Worm (Caenorhabditis elegans) whole organism, midembryonic: ENCODE results near the gene F59A6.4.

Experiments used
- T22C8.4 ChIP-seq: fragments of 200-800 bp; sonication (Bioruptor generic); IDR thresholded peaks from 2 replicates; pipeline ENCODE4 v1.3.6; 2022; ENCODE audit warnings: missing genetic modification characterization, missing compliant biosample characterization
- cog-1 ChIP-seq: sonication (generic microtip); optimal IDR thresholded peaks from 2 replicates; lab custom pipeline; 2016; ENCODE audit warnings: missing genetic modification characterization, missing compliant biosample characterization
- flt-1 ChIP-seq: fragments of 200-800 bp; sonication (Bioruptor generic); IDR thresholded peaks from 2 replicates; pipeline ENCODE4 v1.3.6; 2022; ENCODE audit warnings: missing genetic modification characterization, missing compliant biosample characterization
- klf-2 ChIP-seq: fragments of 200-800 bp; sonication (Bioruptor generic); conservative IDR thresholded peaks from 2 replicates; pipeline ENCODE4 v1.3.6; 2022; ENCODE audit warnings: missing genetic modification reagents, missing genetic modification characterization, missing compliant biosample characterization
- med-1 ChIP-seq: sonication (generic microtip); optimal IDR thresholded peaks from 2 replicates; lab custom pipeline; 2017; ENCODE audit warnings: missing genetic modification characterization, mild to moderate bottlenecking, missing compliant biosample characterization, antibody characterized with exemption, missing genetic modification reagents; ENCODE audit not compliant: insufficient read depth
- ref-1 ChIP-seq: fragments of 200-800 bp; sonication (Bioruptor generic); conservative IDR thresholded peaks from 2 replicates; pipeline ENCODE4 v1.3.6; 2022; ENCODE audit warnings: missing genetic modification reagents, missing genetic modification characterization, missing compliant biosample characterization
- tab-1 ChIP-seq: fragments of 200-800 bp; sonication (Bioruptor generic); IDR thresholded peaks from 2 replicates; pipeline ENCODE4 v1.3.6; 2022; ENCODE audit warnings: missing genetic modification characterization, missing compliant biosample characterization
- ztf-23 ChIP-seq: fragments of 200-800 bp; sonication (Bioruptor generic); IDR thresholded peaks from 2 replicates; pipeline ENCODE4 v1.3.6; 2022; ENCODE audit warnings: missing genetic modification reagents, missing genetic modification characterization, missing compliant biosample characterization
- ztf-29 ChIP-seq: fragments of 200-800 bp; sonication (Bioruptor generic); IDR thresholded peaks from 2 replicates; pipeline ENCODE4 v1.3.6; 2022; ENCODE audit warnings: missing genetic modification reagents, missing genetic modification characterization, missing compliant biosample characterization

The F59A6.4 gene

ce11 chrII:5049249-5049648 lies 44.4 kb downstream of the F59A6.4 start:
- TF ChIP-seq cog-1 (tag; lab: Kevin White, UChicago) (no peak), ref-1 (GFP tag; lab: Robert Waterston, UW) (no peak), ztf-23 (GFP tag; lab: Robert Waterston, UW) (no peak), tab-1 (GFP tag; lab: Robert Waterston, UW) (no peak), ztf-29 (GFP tag; lab: Robert Waterston, UW) (no peak), T22C8.4 (GFP tag; lab: Robert Waterston, UW) (no peak), flt-1 (GFP tag; lab: Robert Waterston, UW) (no peak), med-1 (GFP tag; lab: Kevin White, UChicago) (no peak), klf-2 (GFP tag; lab: Robert Waterston, UW) (no peak)

DNA sequence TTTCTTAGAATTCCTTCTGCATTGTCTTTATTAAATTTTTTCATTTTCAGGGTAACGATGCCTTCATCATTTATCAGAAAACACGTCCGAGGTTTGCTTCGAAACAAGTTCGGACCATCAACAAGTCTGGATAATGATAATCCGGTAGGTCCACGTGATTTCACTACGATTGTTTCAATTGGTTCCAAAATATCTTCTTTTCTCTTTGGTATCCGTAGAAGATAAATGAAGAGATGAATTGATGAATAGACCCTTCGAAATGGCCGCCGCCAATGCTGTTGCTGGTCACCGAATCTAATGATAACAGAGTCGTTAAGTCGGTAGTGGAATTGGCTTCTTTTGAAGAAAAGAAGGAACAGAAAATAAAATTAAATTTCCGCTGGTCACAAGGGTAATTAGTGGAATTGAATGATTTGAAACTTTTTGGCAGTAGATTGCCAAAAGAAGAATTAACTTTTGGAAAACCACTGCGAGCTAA lies 45.0 kb downstream of the F59A6.4 start, which contains the start of gene F33G12.6:
Gene F33G12.6 (plus strand): TSS at position 51 of the 478 bp plus-strand sequence.
- TF ChIP-seq ref-1 (GFP tag; lab: Robert Waterston, UW) = no peak
- TF ChIP-seq klf-2 (GFP tag; lab: Robert Waterston, UW) = no peak
- no peak for TF ChIP-seq ztf-29 (GFP tag; lab: Robert Waterston, UW)
- no peak for TF ChIP-seq T22C8.4 (GFP tag; lab: Robert Waterston, UW)
- no peak for TF ChIP-seq flt-1 (GFP tag; lab: Robert Waterston, UW)
- no peak for TF ChIP-seq med-1 (GFP tag; lab: Kevin White, UChicago)
- TF ChIP-seq cog-1 (tag; lab: Kevin White, UChicago) = no peak
- TF ChIP-seq ztf-23 (GFP tag; lab: Robert Waterston, UW) = no peak
- no peak for TF ChIP-seq tab-1 (GFP tag; lab: Robert Waterston, UW)

- TF ChIP-seq ref-1 (GFP tag; lab: Robert Waterston, UW) = no peak
- no peak for TF ChIP-seq ztf-23 (GFP tag; lab: Robert Waterston, UW)
- no peak for TF ChIP-seq tab-1 (GFP tag; lab: Robert Waterston, UW)
- no peak for TF ChIP-seq ztf-29 (GFP tag; lab: Robert Waterston, UW)
- no peak for TF ChIP-seq T22C8.4 (GFP tag; lab: Robert Waterston, UW)
- no peak for TF ChIP-seq med-1 (GFP tag; lab: Kevin White, UChicago)
- no peak for TF ChIP-seq klf-2 (GFP tag; lab: Robert Waterston, UW)
- TF ChIP-seq flt-1 (GFP tag; lab: Robert Waterston, UW) = no peak
- TF ChIP-seq cog-1 (tag; lab: Kevin White, UChicago) = no peak
These were observed 45.9 kb downstream of the F59A6.4 start for ce11 chrII:5050776-5051175.

DNA sequence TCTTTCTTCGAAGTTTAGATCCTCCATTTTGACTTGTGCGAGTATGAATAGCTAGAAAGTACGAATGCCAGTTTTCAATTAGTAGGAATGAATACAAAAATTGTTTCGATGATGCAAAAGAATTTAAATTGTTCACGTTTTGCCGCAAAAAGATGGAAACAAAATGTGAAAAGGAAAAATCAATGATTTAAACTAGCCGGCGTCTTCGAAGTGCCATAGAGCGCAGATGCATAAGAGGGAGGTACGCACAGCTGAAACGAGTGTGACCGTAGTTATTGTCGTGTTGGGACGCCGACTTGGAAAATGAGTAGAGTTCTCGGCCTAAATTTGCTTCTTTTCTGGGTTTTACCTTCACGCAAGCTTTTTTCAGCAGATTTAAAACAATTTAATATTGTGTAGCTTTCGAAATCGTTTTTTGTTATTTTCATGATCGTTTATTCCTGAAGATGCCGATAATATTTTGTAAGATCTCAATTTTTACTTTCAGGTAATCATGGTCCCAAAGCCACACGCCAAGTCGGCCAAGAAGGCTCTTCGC lies 50.3 kb downstream of the F59A6.4 start, which contains the start of the genes ify-1 and rpl-22:
Gene ify-1 (minus strand): TSS at position 51 of the 538 bp plus-strand sequence.
Gene rpl-22 (plus strand): TSS at position 488 of the 538 bp plus-strand sequence.
- TF ChIP-seq flt-1 (GFP tag; lab: Robert Waterston, UW) (peak; percentile 77), ztf-23 (GFP tag; lab: Robert Waterston, UW) (peak; percentile 83), T22C8.4 (GFP tag; lab: Robert Waterston, UW) (peak; percentile 72; the same call in 1 of the 2 replicates), ref-1 (GFP tag; lab: Robert Waterston, UW) (no peak), cog-1 (tag; lab: Kevin White, UChicago) (peak; percentile 65), tab-1 (GFP tag; lab: Robert Waterston, UW) (no peak), ztf-29 (GFP tag; lab: Robert Waterston, UW) (no peak; the same call in 1 of the 2 replicates)

DNA sequence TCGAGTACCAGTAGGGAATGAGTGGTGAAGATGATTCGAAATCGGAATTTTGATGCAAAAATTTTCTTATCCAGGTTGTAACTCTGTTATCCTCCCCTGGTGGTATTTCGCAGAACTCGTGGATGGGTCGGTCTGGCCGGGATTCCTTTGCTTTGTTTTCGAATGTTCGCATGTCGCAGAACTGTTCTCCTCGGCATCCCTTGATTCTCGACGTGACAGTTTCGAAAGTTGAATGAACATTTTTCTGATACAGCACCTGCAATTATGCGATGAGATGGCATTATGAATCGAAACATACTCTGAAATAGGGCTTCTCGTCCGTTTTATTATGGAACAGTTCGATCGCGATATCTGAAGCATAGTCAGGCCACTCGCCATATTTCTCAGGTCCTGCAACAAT lies 51.4 kb downstream of the F59A6.4 start:
- TF ChIP-seq T22C8.4 (GFP tag; lab: Robert Waterston, UW) (no peak), cog-1 (tag; lab: Kevin White, UChicago) (no peak)

ce11 chrII:5057315-5057714 lies 52.4 kb downstream of the F59A6.4 start:
- TF ChIP-seq ztf-23 (GFP tag; lab: Robert Waterston, UW) = no peak
- peak; percentile 68; the same call in 1 of the 2 replicates for TF ChIP-seq ref-1 (GFP tag; lab: Robert Waterston, UW)
- TF ChIP-seq flt-1 (GFP tag; lab: Robert Waterston, UW) = peak; percentile 81
- TF ChIP-seq ztf-29 (GFP tag; lab: Robert Waterston, UW) = peak; percentile 78; the same call in 1 of the 2 replicates
- no peak for TF ChIP-seq cog-1 (tag; lab: Kevin White, UChicago)
- peak; percentile 74 for TF ChIP-seq tab-1 (GFP tag; lab: Robert Waterston, UW)
- peak; percentile 43; the same call in 1 of the 2 replicates for TF ChIP-seq T22C8.4 (GFP tag; lab: Robert Waterston, UW)
